Worm (Caenorhabditis elegans): Measurements from ENCODE around the gene srp-6.

- no peak for TF ChIP-seq dmd-4 (tag; optimal IDR thresholded peaks at IDR 0.05)
- TF ChIP-seq ztf-11 (tag; optimal IDR thresholded peaks at IDR 0.05): no peak
- TF ChIP-seq snpc-4 (tag; optimal IDR thresholded peaks at IDR 0.05): no peak
- no peak for TF ChIP-seq nhr-25 (tag; optimal IDR thresholded peaks at IDR 0.05)
- peak in 1 of 2 experiments; percentile 71 for TF ChIP-seq lsy-2 (tag; optimal IDR thresholded peaks at IDR 0.05)
- TF ChIP-seq nhr-6 (tag; optimal IDR thresholded peaks at IDR 0.05): no peak
- no peak for TF ChIP-seq nhr-10 (tag; optimal IDR thresholded peaks at IDR 0.05)
- TF ChIP-seq lin-39 (tag; optimal IDR thresholded peaks at IDR 0.05): no peak
- TF ChIP-seq peb-1 (tag; optimal IDR thresholded peaks at IDR 0.05): no peak
- no peak for TF ChIP-seq nhr-77 (tag; optimal IDR thresholded peaks at IDR 0.05)
- TF ChIP-seq egl-27 (tag; optimal IDR thresholded peaks at IDR 0.05): no peak
- no peak for TF ChIP-seq ZK546.5 (tag; optimal IDR thresholded peaks at IDR 0.05)
- TF ChIP-seq ama-1 (optimal IDR thresholded peaks at IDR 0.05): peak; percentile 88
- peak; percentile 49 for TF ChIP-seq fos-1 (tag; optimal IDR thresholded peaks at IDR 0.05)
These were observed 49.0 kb upstream of the srp-6 start for ce11 chrV:7434805-7435363.

Measured in whole organism, L2 larva.